Worm (Caenorhabditis elegans) whole organism, midembryonic: Measurements from ENCODE around the gene plp-1.
A peak's percentile ranks its signal among the peaks of the same experiment; 100 is the strongest.

Experiments
- T22C8.4 ChIP-seq: fragments of 200-800 bp; sonication (Bioruptor generic); IDR thresholded peaks from 2 replicates; pipeline ENCODE4 v1.3.6; 2022; ENCODE audit warnings: missing genetic modification characterization, missing compliant biosample characterization
- cog-1 ChIP-seq: sonication (generic microtip); optimal IDR thresholded peaks from 2 replicates; lab custom pipeline; 2016; ENCODE audit warnings: missing genetic modification characterization, missing compliant biosample characterization
- flt-1 ChIP-seq: fragments of 200-800 bp; sonication (Bioruptor generic); IDR thresholded peaks from 2 replicates; pipeline ENCODE4 v1.3.6; 2022; ENCODE audit warnings: missing genetic modification characterization, missing compliant biosample characterization
- klf-2 ChIP-seq: fragments of 200-800 bp; sonication (Bioruptor generic); conservative IDR thresholded peaks from 2 replicates; pipeline ENCODE4 v1.3.6; 2022; ENCODE audit warnings: missing genetic modification reagents, missing genetic modification characterization, missing compliant biosample characterization
- med-1 ChIP-seq: sonication (generic microtip); optimal IDR thresholded peaks from 2 replicates; lab custom pipeline; 2017; ENCODE audit warnings: missing genetic modification characterization, mild to moderate bottlenecking, missing compliant biosample characterization, antibody characterized with exemption, missing genetic modification reagents; ENCODE audit not compliant: insufficient read depth
- ref-1 ChIP-seq: fragments of 200-800 bp; sonication (Bioruptor generic); conservative IDR thresholded peaks from 2 replicates; pipeline ENCODE4 v1.3.6; 2022; ENCODE audit warnings: missing genetic modification reagents, missing genetic modification characterization, missing compliant biosample characterization
- tab-1 ChIP-seq: fragments of 200-800 bp; sonication (Bioruptor generic); IDR thresholded peaks from 2 replicates; pipeline ENCODE4 v1.3.6; 2022; ENCODE audit warnings: missing genetic modification characterization, missing compliant biosample characterization
- ztf-23 ChIP-seq: fragments of 200-800 bp; sonication (Bioruptor generic); IDR thresholded peaks from 2 replicates; pipeline ENCODE4 v1.3.6; 2022; ENCODE audit warnings: missing genetic modification reagents, missing genetic modification characterization, missing compliant biosample characterization
- ztf-29 ChIP-seq: fragments of 200-800 bp; sonication (Bioruptor generic); IDR thresholded peaks from 2 replicates; pipeline ENCODE4 v1.3.6; 2022; ENCODE audit warnings: missing genetic modification reagents, missing genetic modification characterization, missing compliant biosample characterization

Gene plp-1

ce11 chrIV:7633020-7633419 is at the start of gene plp-1:
plp-1 (plus strand) TSS chrIV:7633360.
- TF ChIP-seq med-1 (GFP tag; lab: Kevin White, UChicago), result no peak

ce11 chrIV:7585273-7585882 is 47.8 kb upstream of the plp-1 start:
- TF ChIP-seq ztf-29 (GFP tag; lab: Robert Waterston, UW) (no peak), ztf-23 (GFP tag; lab: Robert Waterston, UW) (no peak), T22C8.4 (GFP tag; lab: Robert Waterston, UW) (no peak), tab-1 (no peak), med-1 (GFP tag; lab: Kevin White, UChicago) (no peak), klf-2 (GFP tag; lab: Robert Waterston, UW) (no peak), ref-1 (GFP tag; lab: Robert Waterston, UW) (no peak)

- TF ChIP-seq ref-1 (GFP tag; lab: Robert Waterston, UW) (no peak), klf-2 (GFP tag; lab: Robert Waterston, UW) (no peak), ztf-23 (GFP tag; lab: Robert Waterston, UW) (no peak), ztf-29 (GFP tag; lab: Robert Waterston, UW) (no peak), med-1 (GFP tag; lab: Kevin White, UChicago) (no peak), cog-1 (tag; lab: Kevin White, UChicago) (no peak), flt-1 (no peak), tab-1 (no peak), T22C8.4 (GFP tag; lab: Robert Waterston, UW) (no peak)
These were observed 46.2 kb upstream of the plp-1 start for ce11 chrIV:7586972-7587371.

- TF ChIP-seq T22C8.4 (GFP tag; lab: Robert Waterston, UW), result no peak
- TF ChIP-seq cog-1 (tag; lab: Kevin White, UChicago), result no peak
- TF ChIP-seq tab-1, result no peak
- TF ChIP-seq ztf-29 (GFP tag; lab: Robert Waterston, UW), result no peak
- TF ChIP-seq med-1 (GFP tag; lab: Kevin White, UChicago), result no peak
- TF ChIP-seq ref-1 (GFP tag; lab: Robert Waterston, UW), result no peak
- no peak for TF ChIP-seq klf-2 (GFP tag; lab: Robert Waterston, UW)
- TF ChIP-seq flt-1, result no peak
These were observed 44.5 kb upstream of the plp-1 start, which contains the start of gene cla-1 for ce11 chrIV:7588631-7589030. cla-1 (plus strand) TSS chrIV:7588931.

ce11 chrIV:7605413-7605812 is 27.7 kb upstream of the plp-1 start:
- TF ChIP-seq ref-1 (GFP tag; lab: Robert Waterston, UW) (no peak), tab-1 (no peak), ztf-29 (GFP tag; lab: Robert Waterston, UW) (no peak), cog-1 (tag; lab: Kevin White, UChicago) (no peak), klf-2 (GFP tag; lab: Robert Waterston, UW) (no peak), ztf-23 (GFP tag; lab: Robert Waterston, UW) (no peak), flt-1 (no peak), T22C8.4 (GFP tag; lab: Robert Waterston, UW) (no peak), med-1 (GFP tag; lab: Kevin White, UChicago) (no peak)

- TF ChIP-seq T22C8.4 (GFP tag; lab: Robert Waterston, UW) (no peak), klf-2 (GFP tag; lab: Robert Waterston, UW) (no peak), med-1 (GFP tag; lab: Kevin White, UChicago) (no peak)
These were observed 25.0 kb upstream of the plp-1 start for ce11 chrIV:7608111-7608510.

ce11 chrIV:7611396-7611795 is 21.8 kb upstream of the plp-1 start:
- TF ChIP-seq ztf-23 (GFP tag; lab: Robert Waterston, UW), result 0 out of 2 replicates have a peak, but pooled peaks have one; percentile 23
- TF ChIP-seq ref-1 (GFP tag; lab: Robert Waterston, UW), result no peak

ce11 chrIV:7612523-7612922 is 20.6 kb upstream of the plp-1 start:
- no peak for TF ChIP-seq T22C8.4 (GFP tag; lab: Robert Waterston, UW)
- TF ChIP-seq med-1 (GFP tag; lab: Kevin White, UChicago), result no peak
- TF ChIP-seq cog-1 (tag; lab: Kevin White, UChicago), result no peak
- TF ChIP-seq flt-1, result no peak
- TF ChIP-seq ref-1 (GFP tag; lab: Robert Waterston, UW), result no peak
- no peak for TF ChIP-seq tab-1
- no peak for TF ChIP-seq ztf-23 (GFP tag; lab: Robert Waterston, UW)
- no peak for TF ChIP-seq ztf-29 (GFP tag; lab: Robert Waterston, UW)
- TF ChIP-seq klf-2 (GFP tag; lab: Robert Waterston, UW), result no peak

ce11 chrIV:7619261-7619660 is 13.9 kb upstream of the plp-1 start:
- TF ChIP-seq ref-1 (GFP tag; lab: Robert Waterston, UW) (no peak), T22C8.4 (GFP tag; lab: Robert Waterston, UW) (no peak), klf-2 (GFP tag; lab: Robert Waterston, UW) (no peak), ztf-29 (GFP tag; lab: Robert Waterston, UW) (no peak), tab-1 (no peak), ztf-23 (GFP tag; lab: Robert Waterston, UW) (no peak), flt-1 (no peak), cog-1 (tag; lab: Kevin White, UChicago) (no peak)

- TF ChIP-seq ztf-29 (GFP tag; lab: Robert Waterston, UW) (no peak), flt-1 (no peak), med-1 (GFP tag; lab: Kevin White, UChicago) (no peak), klf-2 (GFP tag; lab: Robert Waterston, UW) (no peak), ref-1 (GFP tag; lab: Robert Waterston, UW) (no peak), ztf-23 (GFP tag; lab: Robert Waterston, UW) (no peak), tab-1 (no peak), cog-1 (tag; lab: Kevin White, UChicago) (no peak), T22C8.4 (GFP tag; lab: Robert Waterston, UW) (no peak)
These were observed 12.7 kb upstream of the plp-1 start for ce11 chrIV:7620450-7620849.
